Worm (Caenorhabditis elegans) whole organism, L4 larva: ENCODE measurements around the gene C03A3.3.

Experiments used
- F26F4.8 ChIP-seq: fragments of 200-800 bp; sonication (Bioruptor generic); conservative IDR thresholded peaks from 2 replicates; pipeline ENCODE4 v1.3.6; 2022; ENCODE audit warnings: missing genetic modification characterization, missing compliant biosample characterization
- F44E2.7 ChIP-seq: fragments of 200-800 bp; sonication (Bioruptor generic); IDR thresholded peaks from 2 replicates; pipeline ENCODE4 v2.1.2; 2022; ENCODE audit warnings: missing genetic modification characterization, missing compliant biosample characterization
- T26A8.4 ChIP-seq: fragments of 200-800 bp; sonication (Bioruptor generic); IDR thresholded peaks from 2 replicates; pipeline ENCODE4 v1.3.6; 2022; ENCODE audit warnings: missing genetic modification characterization, missing compliant biosample characterization
- Y5F2A.4 ChIP-seq: fragments of 200-800 bp; sonication (Bioruptor generic); optimal IDR thresholded peaks from 2 replicates; lab custom pipeline; 2018; ENCODE audit warnings: mild to moderate bottlenecking, missing genetic modification characterization, missing compliant biosample characterization
- Y75B8A.6 ChIP-seq: fragments of 200-800 bp; sonication (Bioruptor generic); IDR thresholded peaks from 2 replicates; pipeline ENCODE4 v1.3.6; 2022; ENCODE audit warnings: missing genetic modification reagents, missing genetic modification characterization, missing compliant biosample characterization
- ama-1 ChIP-seq: fragments of 150-350 bp; optimal IDR thresholded peaks from 2 replicates; lab custom pipeline; 2014; ENCODE audit warnings: inconsistent platforms, mixed read lengths
- arid-1 ChIP-seq: fragments of 200-800 bp; sonication (Bioruptor generic); conservative IDR thresholded peaks from 2 replicates; pipeline ENCODE4 v1.3.6; 2022; ENCODE audit warnings: missing genetic modification reagents, missing genetic modification characterization, missing compliant biosample characterization
- attf-4 ChIP-seq: sonication (generic microtip); optimal IDR thresholded peaks from 3 replicates; lab custom pipeline; 2017; ENCODE audit warnings: missing biosample characterization, missing genetic modification characterization
- ceh-20 ChIP-seq: fragments of 200-800 bp; sonication (Bioruptor generic); IDR thresholded peaks from 2 replicates; pipeline ENCODE4 v1.3.6; 2022; ENCODE audit warnings: missing genetic modification reagents, missing genetic modification characterization, missing compliant biosample characterization
- ceh-28 ChIP-seq: fragments of 150-350 bp; optimal IDR thresholded peaks from 2 replicates; lab custom pipeline; 2014; ENCODE audit warnings: missing biosample characterization, missing genetic modification reagents, missing genetic modification characterization
- ceh-44 ChIP-seq: fragments of 200-800 bp; sonication (Bioruptor generic); IDR thresholded peaks from 2 replicates; pipeline ENCODE4 v1.3.6; 2022; ENCODE audit warnings: missing genetic modification reagents, missing genetic modification characterization, missing compliant biosample characterization
- ces-1 ChIP-seq: fragments of 150-350 bp; sonication (generic microtip); optimal IDR thresholded peaks from 4 replicates; lab custom pipeline; 2014; ENCODE audit warnings: missing biosample characterization, missing genetic modification reagents, missing genetic modification characterization
- cey-2 ChIP-seq: sonication (generic microtip); optimal IDR thresholded peaks from 3 replicates; lab custom pipeline; 2017; ENCODE audit warnings: missing genetic modification characterization, mild to moderate bottlenecking, missing compliant biosample characterization, antibody characterized with exemption, borderline replicate concordance; ENCODE audit not compliant: insufficient read depth
- ctbp-1 ChIP-seq: fragments of 200-800 bp; sonication (Bioruptor generic); IDR thresholded peaks from 2 replicates; pipeline ENCODE4 v1.3.6; 2022; ENCODE audit warnings: missing genetic modification reagents, missing genetic modification characterization, missing compliant biosample characterization
- daf-12 ChIP-seq: fragments of 150-350 bp; optimal IDR thresholded peaks from 2 replicates; lab custom pipeline; 2014; ENCODE audit warnings: missing biosample characterization, missing genetic modification reagents, missing genetic modification characterization
- daf-8 ChIP-seq: fragments of 200-800 bp; sonication (Bioruptor generic); IDR thresholded peaks from 2 replicates; pipeline ENCODE4 v1.3.6; 2022; ENCODE audit warnings: missing genetic modification characterization, missing compliant biosample characterization
- dmd-8 ChIP-seq: fragments of 200-800 bp; sonication (Bioruptor generic); IDR thresholded peaks from 2 replicates; pipeline ENCODE4 v1.3.6; 2022; ENCODE audit warnings: missing genetic modification characterization, missing compliant biosample characterization
- dve-1 ChIP-seq: sonication (generic microtip); optimal IDR thresholded peaks from 2 replicates; lab custom pipeline; 2017; ENCODE audit warnings: antibody characterized with exemption, mild to moderate bottlenecking, missing genetic modification characterization, missing compliant biosample characterization; ENCODE audit not compliant: insufficient read depth
- egl-27 ChIP-seq: sonication (generic microtip); optimal IDR thresholded peaks from 3 replicates; lab custom pipeline; 2017; ENCODE audit warnings: missing biosample characterization, missing genetic modification reagents, missing genetic modification characterization
- egl-43 ChIP-seq: fragments of 200-800 bp; sonication (Bioruptor generic); IDR thresholded peaks from 2 replicates; pipeline ENCODE4 v1.3.6; 2022; ENCODE audit warnings: missing genetic modification reagents, missing genetic modification characterization, missing compliant biosample characterization
- fkh-10 ChIP-seq: fragments of 150-350 bp; optimal IDR thresholded peaks from 2 replicates; lab custom pipeline; 2014; ENCODE audit warnings: missing biosample characterization, missing genetic modification reagents, missing genetic modification characterization
- fos-1 ChIP-seq: fragments of 150-350 bp; optimal IDR thresholded peaks from 2 replicates; lab custom pipeline; 2014; ENCODE audit warnings: missing biosample characterization, missing genetic modification characterization
- gei-8 ChIP-seq: fragments of 200-800 bp; sonication (Bioruptor generic); optimal IDR thresholded peaks from 2 replicates; lab custom pipeline; 2018; ENCODE audit warnings: mild to moderate bottlenecking, missing genetic modification characterization, missing compliant biosample characterization
- hif-1 ChIP-seq, 2 experiments: sonication (generic microtip); optimal IDR thresholded peaks; 2 replicates each; lab custom pipeline; 2016 to 2017; ENCODE audit warnings: missing compliant biosample characterization in 2 of 2, missing genetic modification characterization in 2 of 2, missing genetic modification reagents in 2 of 2, missing genotype in 2 of 2, mild to moderate bottlenecking in 1 of 2
- hlh-11 ChIP-seq: fragments of 200-800 bp; sonication (Bioruptor generic); optimal IDR thresholded peaks from 2 replicates; lab custom pipeline; 2018; ENCODE audit warnings: mild to moderate bottlenecking, missing genetic modification characterization, missing compliant biosample characterization
- hlh-30 ChIP-seq: sonication (generic microtip); optimal IDR thresholded peaks from 2 replicates; lab custom pipeline; 2017; ENCODE audit warnings: antibody characterized with exemption, mild to moderate bottlenecking, missing genetic modification characterization, missing compliant biosample characterization; ENCODE audit not compliant: insufficient read depth
- jun-1 ChIP-seq: fragments of 150-350 bp; optimal IDR thresholded peaks from 2 replicates; lab custom pipeline; 2014; ENCODE audit warnings: missing biosample characterization, missing genetic modification reagents, missing genetic modification characterization
- lin-1 ChIP-seq: fragments of 200-800 bp; sonication (Bioruptor generic); IDR thresholded peaks from 2 replicates; pipeline ENCODE4 v1.3.6; 2022; ENCODE audit warnings: missing genetic modification reagents, missing genetic modification characterization, missing compliant biosample characterization
- lin-38 ChIP-seq: fragments of 200-800 bp; sonication (Bioruptor generic); IDR thresholded peaks from 2 replicates; pipeline ENCODE4 v1.3.6; 2022; ENCODE audit warnings: missing genetic modification reagents, missing genetic modification characterization, missing compliant biosample characterization
- lsy-2 ChIP-seq, 2 experiments: fragments of 150-350 bp in 1 of 2; sonication (generic microtip) in 1 of 2; optimal IDR thresholded peaks; 2 replicates each; lab custom pipeline; 2014 to 2017; ENCODE audit warnings: missing biosample characterization in 2 of 2, missing genetic modification characterization in 2 of 2
- mdl-1 ChIP-seq, 2 experiments: fragments of 150-350 bp in 1 of 2; sonication (generic microtip) in 1 of 2; optimal IDR thresholded peaks; 2 replicates each; lab custom pipeline; 2014 to 2017; ENCODE audit warnings: missing biosample characterization in 2 of 2, missing genetic modification characterization in 2 of 2
- mdt-29 ChIP-seq: fragments of 200-800 bp; sonication (Bioruptor generic); IDR thresholded peaks from 2 replicates; pipeline ENCODE4 v1.3.6; 2022; ENCODE audit warnings: missing genetic modification reagents, missing genetic modification characterization, missing compliant biosample characterization
- mxl-3 ChIP-seq: fragments of 200-800 bp; sonication (Bioruptor generic); optimal IDR thresholded peaks from 2 replicates; lab custom pipeline; 2018; ENCODE audit warnings: mild to moderate bottlenecking, missing genetic modification characterization, missing compliant biosample characterization
- nhr-10 ChIP-seq: fragments of 150-350 bp; optimal IDR thresholded peaks from 2 replicates; lab custom pipeline; 2014; ENCODE audit warnings: missing biosample characterization, missing genetic modification characterization
- nhr-11 ChIP-seq: fragments of 150-350 bp; optimal IDR thresholded peaks from 2 replicates; lab custom pipeline; 2014; ENCODE audit warnings: missing biosample characterization, missing genetic modification characterization
- nhr-111 ChIP-seq: fragments of 200-800 bp; sonication (Bioruptor generic); optimal IDR thresholded peaks from 2 replicates; lab custom pipeline; 2018; ENCODE audit warnings: mild to moderate bottlenecking, missing genetic modification characterization, missing compliant biosample characterization
- nhr-237 ChIP-seq: sonication (generic microtip); optimal IDR thresholded peaks from 2 replicates; lab custom pipeline; 2017; ENCODE audit warnings: missing biosample characterization, missing genetic modification characterization
- nhr-28 ChIP-seq: fragments of 150-350 bp; optimal IDR thresholded peaks from 2 replicates; lab custom pipeline; 2014; ENCODE audit warnings: missing biosample characterization, missing genetic modification characterization
- nhr-41 ChIP-seq: fragments of 200-800 bp; sonication (Bioruptor generic); IDR thresholded peaks from 2 replicates; pipeline ENCODE4 v1.3.6; 2022; ENCODE audit warnings: missing genetic modification reagents, missing genetic modification characterization, missing compliant biosample characterization
- nhr-77 ChIP-seq: fragments of 150-350 bp; optimal IDR thresholded peaks from 2 replicates; lab custom pipeline; 2014; ENCODE audit warnings: missing biosample characterization, missing genetic modification characterization
- pha-4 ChIP-seq, 2 experiments: fragments of 150-350 bp in 1 of 2; fragments of 200-800 bp in 1 of 2; sonication (Bioruptor generic) in 1 of 2; IDR thresholded peaks in 1 of 2; optimal IDR thresholded peaks in 1 of 2; 2 replicates each; pipeline versions ENCODE4 v1.3.6 to Lab custom; 2014 to 2022; ENCODE audit warnings: missing genetic modification characterization in 2 of 2, missing genetic modification reagents in 2 of 2, missing biosample characterization in 1 of 2, missing compliant biosample characterization in 1 of 2
- set-16 ChIP-seq: fragments of 200-800 bp; sonication (Bioruptor generic); IDR thresholded peaks from 2 replicates; pipeline ENCODE4 v1.3.6; 2022; ENCODE audit warnings: missing genetic modification reagents, missing genetic modification characterization, missing compliant biosample characterization
- spr-1 ChIP-seq: sonication (generic microtip); optimal IDR thresholded peaks from 2 replicates; lab custom pipeline; 2016; ENCODE audit warnings: mild to moderate bottlenecking, missing genetic modification characterization, missing compliant biosample characterization
- tag-97 ChIP-seq: fragments of 200-800 bp; sonication (Bioruptor generic); IDR thresholded peaks from 2 replicates; pipeline ENCODE4 v1.3.6; 2022; ENCODE audit warnings: missing genetic modification characterization, missing compliant biosample characterization
- unc-130 ChIP-seq: sonication (generic microtip); optimal IDR thresholded peaks from 2 replicates; lab custom pipeline; 2016; ENCODE audit warnings: missing genetic modification reagents, missing genetic modification characterization, missing compliant biosample characterization
- unc-39 ChIP-seq: sonication (generic microtip); optimal IDR thresholded peaks from 2 replicates; lab custom pipeline; 2017; ENCODE audit warnings: missing biosample characterization, missing genetic modification characterization
- unc-62 ChIP-seq, 3 experiments: fragments of 150-350 bp in 1 of 3; sonication (generic microtip); optimal IDR thresholded peaks in 2 of 3; peaks in 1 of 3; 1 replicate in 1 of 3; 2 replicates in 2 of 3; lab custom pipeline; 2014 to 2017; ENCODE audit warnings: missing biosample characterization in 3 of 3, missing genetic modification characterization in 3 of 3, missing genetic modification reagents in 3 of 3, missing genotype in 1 of 3
- vab-7 ChIP-seq: fragments of 200-800 bp; sonication (Bioruptor generic); IDR thresholded peaks from 2 replicates; pipeline ENCODE4 v1.3.6; 2022; ENCODE audit warnings: missing genetic modification reagents, missing genetic modification characterization, missing compliant biosample characterization
- zfp-2 ChIP-seq: sonication (generic microtip); optimal IDR thresholded peaks from 2 replicates; lab custom pipeline; 2016; ENCODE audit warnings: mild to moderate bottlenecking, missing genetic modification characterization, missing compliant biosample characterization
- zip-2 ChIP-seq: fragments of 150-350 bp; optimal IDR thresholded peaks from 2 replicates; lab custom pipeline; 2014; ENCODE audit warnings: missing biosample characterization, missing genetic modification characterization

The C03A3.3 gene

DNA sequence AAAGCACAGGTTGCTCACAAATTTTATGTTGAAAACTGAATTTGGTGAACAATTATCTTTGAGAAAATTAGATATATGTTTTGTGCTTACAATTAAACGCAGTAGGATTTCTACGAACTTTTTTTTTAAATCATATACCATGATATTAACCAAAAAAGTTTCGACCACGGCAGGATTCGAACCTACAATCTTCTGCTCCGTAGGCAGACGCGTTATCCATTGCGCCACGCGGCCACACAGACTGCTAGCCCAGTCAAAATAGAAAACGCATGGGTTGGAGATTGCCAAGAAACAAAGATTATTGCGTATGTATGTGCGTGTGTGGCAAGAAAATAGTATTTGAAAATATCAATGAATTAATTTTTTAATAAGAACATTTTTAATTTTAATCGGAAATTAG lies 16.4 kb downstream of the C03A3.3 start (continued):
- TF ChIP-seq T26A8.4 (GFP tag; lab: Robert Waterston, UW) (no peak), egl-43 (GFP tag; lab: Robert Waterston, UW) (no peak), ceh-28 (no peak), ceh-44 (GFP tag; lab: Robert Waterston, UW) (peak; percentile 33; the same call in 1 of the 2 replicates), cey-2 (tag; lab: Kevin White, UChicago) (no peak), fkh-10 (GFP tag; lab: Kevin White, UChicago) (no peak), unc-39 (tag; lab: Kevin White, UChicago) (no peak), arid-1 (GFP tag; lab: Robert Waterston, UW) (no peak), nhr-41 (GFP tag; lab: Robert Waterston, UW) (0 out of 2 replicates have a peak, but pooled peaks have one; percentile 71), egl-27 (no peak), hlh-30 (tag; lab: Kevin White, UChicago) (peak; percentile 50), F26F4.8 (0 out of 2 replicates have a peak, but pooled peaks have one; percentile 35), nhr-11 (no peak), F44E2.7 (no peak), Y75B8A.6 (GFP tag; lab: Robert Waterston, UW) (0 out of 2 replicates have a peak, but pooled peaks have one; percentile 76), ama-1 (lab: Kevin White, UChicago) (no peak), spr-1 (tag; lab: Kevin White, UChicago) (peak; percentile 50), lsy-2 (tag; optimal IDR thresholded peaks at IDR 0.05; lab: Kevin White, UChicago) (peak in 1 of 2 experiments; percentile 37), mdl-1 (tag; optimal IDR thresholded peaks at IDR 0.05; lab: Kevin White, UChicago) (peak in 1 of 2 experiments; percentile 16), lin-38 (GFP tag; lab: Robert Waterston, UW) (peak; percentile 76), gei-8 (GFP tag; lab: Kevin White, UChicago) (peak; percentile 65), ces-1 (GFP tag; lab: Kevin White, UChicago) (no peak), unc-62 (GFP tag; optimal IDR thresholded peaks at IDR 0.05 in 1 of 2; lab: Kevin White, UChicago) (no peak), unc-62 (tag; optimal IDR thresholded peaks at IDR 0.05; lab: Kevin White, UChicago) (no peak), nhr-111 (GFP tag; lab: Kevin White, UChicago) (peak; percentile 59), tag-97 (GFP tag; lab: Robert Waterston, UW) (no peak), daf-8 (no peak), nhr-28 (tag; lab: Kevin White, UChicago) (peak; percentile 25), fos-1 (tag; lab: Kevin White, UChicago) (no peak), hif-1 (tag; optimal IDR thresholded peaks at IDR 0.05; lab: Kevin White, UChicago) (peak in 1 of 2 experiments; percentile 47), zip-2 (peak; percentile 72), hlh-11 (tag; lab: Kevin White, UChicago) (peak; percentile 48), vab-7 (GFP tag; lab: Robert Waterston, UW) (peak; percentile 73), mdt-29 (GFP tag; lab: Robert Waterston, UW) (peak; percentile 63), unc-130 (GFP tag; lab: Kevin White, UChicago) (peak; percentile 70), mxl-3 (GFP tag; lab: Kevin White, UChicago) (no peak), pha-4 (GFP tag; IDR thresholded peaks at IDR 0.05; lab: Robert Waterston, UW) (peak; percentile 78; the same call in 1 of the 2 replicates), pha-4 (tag; optimal IDR thresholded peaks at IDR 0.05; lab: Kevin White, UChicago) (no peak), dve-1 (tag; lab: Kevin White, UChicago) (peak; percentile 64), attf-4 (tag; lab: Kevin White, UChicago) (no peak), ctbp-1 (GFP tag; lab: Robert Waterston, UW) (peak; percentile 62), daf-12 (tag; lab: Kevin White, UChicago) (no peak), ceh-20 (GFP tag; lab: Robert Waterston, UW) (no peak; the same call in 1 of the 2 replicates), dmd-8 (GFP tag; lab: Robert Waterston, UW) (no peak), nhr-10 (tag; lab: Kevin White, UChicago) (no peak), set-16 (GFP tag; lab: Robert Waterston, UW) (no peak), Y5F2A.4 (GFP tag; lab: Kevin White, UChicago) (peak; percentile 59), lin-1 (GFP tag; lab: Robert Waterston, UW) (peak; percentile 91), zfp-2 (peak; percentile 5), nhr-77 (tag; lab: Kevin White, UChicago) (no peak), nhr-237 (tag; lab: Kevin White, UChicago) (no peak), jun-1 (tag; lab: Kevin White, UChicago) (no peak)
